Worm (Caenorhabditis elegans) whole organism, L2 larva: ENCODE data around the gene T11F9.22.

ENCODE experiments used
- F13H6.1 ChIP-seq: sonication (generic microtip); optimal IDR thresholded peaks from 2 replicates; lab custom pipeline; 2016; ENCODE audit warnings: missing genetic modification characterization, missing compliant biosample characterization
- gmeb-1 ChIP-seq: fragments of 150-350 bp; optimal IDR thresholded peaks from 2 replicates; lab custom pipeline; 2014; ENCODE audit warnings: missing biosample characterization, missing genetic modification characterization
- nhr-129 ChIP-seq: fragments of 150-350 bp; optimal IDR thresholded peaks from 2 replicates; lab custom pipeline; 2014; ENCODE audit warnings: missing biosample characterization, missing genetic modification characterization
- sma-9 ChIP-seq, 2 experiments: fragments of 150-350 bp in 1 of 2; sonication (generic microtip) in 1 of 2; optimal IDR thresholded peaks; 2 replicates each; lab custom pipeline; 2014 to 2016; ENCODE audit warnings: missing genetic modification characterization in 2 of 2, mild to moderate bottlenecking in 1 of 2, missing biosample characterization in 1 of 2, missing compliant biosample characterization in 1 of 2, missing genetic modification reagents in 1 of 2, moderate library complexity in 1 of 2

Gene T11F9.22

DNA sequence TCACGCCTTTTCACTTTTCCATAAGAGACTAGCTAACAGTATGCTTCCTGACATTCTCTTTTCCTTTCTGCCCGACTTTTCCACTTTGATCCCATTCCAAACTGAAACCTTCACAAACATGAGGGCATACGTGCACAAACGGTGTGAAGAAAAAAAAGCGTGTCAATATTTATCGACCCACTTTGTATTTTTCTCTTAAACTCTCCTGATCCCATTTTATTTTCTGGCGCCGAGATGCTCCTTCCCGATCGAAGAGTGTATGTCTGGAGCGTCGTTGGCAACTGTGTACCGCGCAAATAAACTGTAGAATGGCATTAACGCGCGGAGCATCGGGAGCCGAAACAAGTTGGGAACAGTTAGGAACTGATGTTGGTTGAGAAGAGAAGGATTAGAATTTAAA lies 50.0 kb downstream of the T11F9.22 start:
- peak; percentile 44 for TF ChIP-seq sma-9 (GFP tag; optimal IDR thresholded peaks at IDR 0.05; lab: Kevin White, UChicago)
- no peak for TF ChIP-seq sma-9 (tag; optimal IDR thresholded peaks at IDR 0.05; lab: Kevin White, UChicago)
- TF ChIP-seq nhr-129: peak; percentile 41
- TF ChIP-seq gmeb-1: no peak
- peak; percentile 82 for TF ChIP-seq F13H6.1 (tag; lab: Kevin White, UChicago)
- TF ChIP-seq, all 48 proteins: peak for 3
